Fruit fly (Drosophila melanogaster) whole organism, embryonic: ENCODE measurements around the gene Hand.
A peak's percentile ranks its signal among the peaks of the same experiment; 100 is the strongest.

Experiments
- Atf6 ChIP-seq: fragments of 200-800 bp; sonication (Bioruptor generic); IDR thresholded peaks from 2 replicates; pipeline ENCODE4 v1.3.6; 2022; ENCODE audit warnings: missing biosample characterization, missing genetic modification characterization
- Bdp1 ChIP-seq: fragments of 200-800 bp; sonication (Bioruptor generic); optimal IDR thresholded peaks from 3 replicates; lab custom pipeline; 2016; ENCODE audit warnings: missing biosample characterization, missing genetic modification characterization
- BtbVII ChIP-seq: fragments of 200-800 bp; sonication (Bioruptor generic); optimal IDR thresholded peaks from 3 replicates; lab custom pipeline; 2017; ENCODE audit warnings: missing biosample characterization, mild to moderate bottlenecking, missing genetic modification characterization
- CG10267 ChIP-seq: fragments of 200-800 bp; sonication (Bioruptor generic); optimal IDR thresholded peaks from 2 replicates; lab custom pipeline; 2018; ENCODE audit warnings: missing biosample characterization, mild to moderate bottlenecking, missing genetic modification characterization, moderate library complexity
- CG10321 ChIP-seq: fragments of 200-800 bp; sonication (Bioruptor generic); IDR thresholded peaks from 2 replicates; pipeline ENCODE4 v1.3.6; 2022; ENCODE audit warnings: missing biosample characterization, missing genetic modification characterization
- CG11247 ChIP-seq: fragments of 200-800 bp; sonication (Bioruptor generic); IDR thresholded peaks from 2 replicates; pipeline ENCODE4 v1.3.6; 2022; ENCODE audit warnings: missing biosample characterization, missing genetic modification characterization
- CG11456 ChIP-seq: fragments of 200-800 bp; sonication (Bioruptor generic); IDR thresholded peaks from 3 replicates; pipeline ENCODE4 v1.3.6; 2022; ENCODE audit warnings: missing biosample characterization, missing genetic modification characterization
- CG11504 ChIP-seq: fragments of 200-800 bp; sonication (Bioruptor generic); optimal IDR thresholded peaks from 3 replicates; lab custom pipeline; 2019; ENCODE audit warnings: missing biosample characterization, mild to moderate bottlenecking, missing genetic modification characterization, moderate library complexity
- CG12219 ChIP-seq: fragments of 200-800 bp; sonication (Bioruptor generic); optimal IDR thresholded peaks from 3 replicates; lab custom pipeline; 2018; ENCODE audit warnings: missing biosample characterization, mild to moderate bottlenecking, missing genetic modification characterization
- CG15479 ChIP-seq: fragments of 200-800 bp; sonication (Bioruptor generic); optimal IDR thresholded peaks from 3 replicates; lab custom pipeline; 2019; ENCODE audit warnings: missing biosample characterization, mild to moderate bottlenecking, missing genetic modification characterization, moderate library complexity
- CG15601 ChIP-seq: fragments of 200-800 bp; sonication (Bioruptor generic); optimal IDR thresholded peaks from 3 replicates; lab custom pipeline; 2019; ENCODE audit warnings: missing biosample characterization, mild to moderate bottlenecking, missing genetic modification characterization, moderate library complexity
- CG2678 ChIP-seq: fragments of 200-800 bp; sonication (Bioruptor generic); optimal IDR thresholded peaks from 3 replicates; lab custom pipeline; 2019; ENCODE audit warnings: missing biosample characterization, mild to moderate bottlenecking, missing genetic modification characterization, moderate library complexity
- CG2712 ChIP-seq: fragments of 200-800 bp; optimal IDR thresholded peaks from 3 replicates; lab custom pipeline; 2019; ENCODE audit warnings: missing biosample characterization, mild to moderate bottlenecking, missing genetic modification characterization, moderate library complexity
- CG4360 ChIP-seq: fragments of 200-800 bp; sonication (Bioruptor generic); IDR thresholded peaks from 2 replicates; pipeline ENCODE4 v1.3.6; 2022; ENCODE audit warnings: missing biosample characterization, missing genetic modification characterization
- CG7357 ChIP-seq: fragments of 200-800 bp; sonication (Bioruptor generic); IDR thresholded peaks from 3 replicates; pipeline ENCODE4 v1.3.6; 2022; ENCODE audit warnings: missing biosample characterization, missing genetic modification characterization
- CG7786 ChIP-seq: fragments of 200-800 bp; sonication (Bioruptor generic); optimal IDR thresholded peaks from 2 replicates; lab custom pipeline; 2016; ENCODE audit warnings: missing biosample characterization, missing genetic modification characterization
- CG8765 ChIP-seq: fragments of 200-800 bp; sonication (Bioruptor generic); IDR thresholded peaks from 2 replicates; pipeline ENCODE4 v1.3.6; 2022; ENCODE audit warnings: missing biosample characterization, missing genetic modification characterization
- CG9437 ChIP-seq: fragments of 200-800 bp; sonication (Bioruptor generic); optimal IDR thresholded peaks from 2 replicates; lab custom pipeline; 2018; ENCODE audit warnings: missing biosample characterization, mild to moderate bottlenecking, missing genetic modification characterization
- CG9727 ChIP-seq: fragments of 200-800 bp; sonication (Bioruptor generic); optimal IDR thresholded peaks from 3 replicates; lab custom pipeline; 2017; ENCODE audit warnings: missing biosample characterization, mild to moderate bottlenecking, missing genetic modification characterization
- CrebB ChIP-seq: fragments of 200-800 bp; sonication (Bioruptor generic); optimal IDR thresholded peaks from 3 replicates; lab custom pipeline; 2018; ENCODE audit warnings: missing biosample characterization, mild to moderate bottlenecking, missing genetic modification characterization
- D19A ChIP-seq: fragments of 200-800 bp; optimal IDR thresholded peaks from 3 replicates; lab custom pipeline; 2019; ENCODE audit warnings: missing biosample characterization, mild to moderate bottlenecking, missing genetic modification characterization, moderate library complexity
- Hand ChIP-seq: fragments of 200-800 bp; sonication (Bioruptor generic); optimal IDR thresholded peaks from 2 replicates; lab custom pipeline; 2017; ENCODE audit warnings: mild to moderate bottlenecking, missing biosample characterization, missing genetic modification reagents, missing genetic modification characterization
- Jarid2 ChIP-seq: fragments of 200-800 bp; sonication (Bioruptor generic); optimal IDR thresholded peaks from 3 replicates; lab custom pipeline; 2017; ENCODE audit warnings: mild to moderate bottlenecking, missing biosample characterization, missing genetic modification reagents, missing genetic modification characterization
- Lpt ChIP-seq: fragments of >200 bp; optimal IDR thresholded peaks from 2 replicates; lab custom pipeline; 2018; ENCODE audit warnings: missing biosample characterization, missing genetic modification characterization
- MTF-1 ChIP-seq: fragments of 200-800 bp; sonication (Bioruptor generic); optimal IDR thresholded peaks from 2 replicates; lab custom pipeline; 2018; ENCODE audit warnings: missing biosample characterization, mild to moderate bottlenecking, missing genetic modification characterization, borderline replicate concordance
- NfI ChIP-seq: fragments of 200-800 bp; sonication (Bioruptor generic); optimal IDR thresholded peaks from 3 replicates; lab custom pipeline; 2018; ENCODE audit warnings: missing biosample characterization, mild to moderate bottlenecking, missing genetic modification characterization, moderate library complexity
- Sox100B ChIP-seq: fragments of 200-800 bp; sonication (Bioruptor generic); optimal IDR thresholded peaks from 3 replicates; lab custom pipeline; 2018; ENCODE audit warnings: missing biosample characterization, mild to moderate bottlenecking, missing genetic modification characterization
- Ssrp ChIP-seq: fragments of 200-800 bp; sonication (Bioruptor generic); optimal IDR thresholded peaks from 2 replicates; lab custom pipeline; 2018; ENCODE audit warnings: missing biosample characterization, mild to moderate bottlenecking, missing genetic modification characterization, moderate library complexity
- Stat92E ChIP-seq, 3 experiments: fragments of >200 bp in 2 of 3; fragments of 200-800 bp in 1 of 3; sonication (Bioruptor generic) in 1 of 3; optimal IDR thresholded peaks; 2 replicates each; lab custom pipeline; 2017 to 2019; ENCODE audit warnings: missing biosample characterization in 3 of 3, missing genetic modification characterization in 3 of 3, mild to moderate bottlenecking in 1 of 3, moderate library complexity in 1 of 3
- Xbp1 ChIP-seq: fragments of 200-800 bp; sonication (Bioruptor generic); optimal IDR thresholded peaks from 3 replicates; lab custom pipeline; 2016; ENCODE audit warnings: missing biosample characterization, mild to moderate bottlenecking, missing genetic modification characterization
- abd-A ChIP-seq: fragments of 200-800 bp; sonication (Bioruptor generic); optimal IDR thresholded peaks from 3 replicates; lab custom pipeline; 2019; ENCODE audit warnings: missing biosample characterization, mild to moderate bottlenecking, missing genetic modification characterization, moderate library complexity
- chif ChIP-seq, 2 experiments: fragments of 200-800 bp; sonication (Bioruptor generic); optimal IDR thresholded peaks; 3 replicates each; lab custom pipeline; 2016; ENCODE audit warnings: missing biosample characterization in 2 of 2, missing genetic modification characterization in 2 of 2
- chinmo ChIP-seq: fragments of 200-800 bp; sonication (Bioruptor generic); IDR thresholded peaks from 4 replicates; pipeline ENCODE4 v1.3.6; 2022; ENCODE audit warnings: missing biosample characterization, missing genetic modification characterization; ENCODE audit not compliant: partially characterized antibody
- corto ChIP-seq: fragments of 200-800 bp; sonication (Bioruptor generic); optimal IDR thresholded peaks from 2 replicates; lab custom pipeline; 2016; ENCODE audit warnings: missing biosample characterization, mild to moderate bottlenecking, missing genetic modification characterization, moderate library complexity
- dmrt99B ChIP-seq: fragments of 200-800 bp; sonication (Bioruptor generic); optimal IDR thresholded peaks from 2 replicates; lab custom pipeline; 2018; ENCODE audit warnings: missing biosample characterization, mild to moderate bottlenecking, missing genetic modification characterization, moderate library complexity
- gce ChIP-seq: fragments of 200-800 bp; sonication (Bioruptor generic); IDR thresholded peaks from 3 replicates; pipeline ENCODE4 v1.3.6; 2022; ENCODE audit warnings: missing biosample characterization, missing genetic modification characterization
- gem ChIP-seq: fragments of 200-800 bp; sonication (Bioruptor generic); optimal IDR thresholded peaks from 2 replicates; lab custom pipeline; 2019; ENCODE audit warnings: missing biosample characterization, mild to moderate bottlenecking, missing genetic modification characterization, moderate library complexity
- gro ChIP-seq: fragments of 200-800 bp; sonication (Bioruptor generic); optimal IDR thresholded peaks from 2 replicates; lab custom pipeline; 2016; ENCODE audit warnings: missing biosample characterization, missing genetic modification characterization
- h ChIP-seq: fragments of >200 bp; optimal IDR thresholded peaks from 2 replicates; lab custom pipeline; 2017
- ind ChIP-seq: fragments of 200-800 bp; sonication (Bioruptor generic); optimal IDR thresholded peaks from 3 replicates; lab custom pipeline; 2016; ENCODE audit warnings: missing biosample characterization, missing genetic modification characterization
- jigr1 ChIP-seq: fragments of 200-800 bp; sonication (Bioruptor generic); IDR thresholded peaks from 3 replicates; pipeline ENCODE4 v1.3.6; 2022; ENCODE audit warnings: missing biosample characterization, missing genetic modification characterization
- mam ChIP-seq: fragments of 200-800 bp; sonication (Bioruptor generic); optimal IDR thresholded peaks from 3 replicates; lab custom pipeline; 2016; ENCODE audit warnings: missing biosample characterization, missing genetic modification characterization
- pum ChIP-seq: fragments of 200-800 bp; sonication (Bioruptor generic); optimal IDR thresholded peaks from 2 replicates; lab custom pipeline; 2016; ENCODE audit warnings: missing biosample characterization, missing genetic modification characterization
- row ChIP-seq: fragments of 200-800 bp; sonication (Bioruptor generic); IDR thresholded peaks from 3 replicates; pipeline ENCODE4 v1.3.6; 2022; ENCODE audit warnings: missing biosample characterization, missing genetic modification characterization
- seq ChIP-seq: fragments of 200-800 bp; sonication (Bioruptor generic); IDR thresholded peaks from 2 replicates; pipeline ENCODE4 v1.3.6; 2022; ENCODE audit warnings: missing biosample characterization, missing genetic modification characterization
- slp2 ChIP-seq: fragments of 200-800 bp; sonication (Bioruptor generic); optimal IDR thresholded peaks from 2 replicates; lab custom pipeline; 2016; ENCODE audit warnings: missing biosample characterization, missing genetic modification characterization
- ttk ChIP-seq: fragments of 200-800 bp; sonication (Bioruptor generic); IDR thresholded peaks from 2 replicates; pipeline ENCODE4 v2.1.2; 2022; ENCODE audit warnings: missing biosample characterization, missing genetic modification characterization
- wor ChIP-seq: fragments of 200-800 bp; sonication (Bioruptor generic); IDR thresholded peaks from 2 replicates; pipeline ENCODE4 v1.3.6; 2022; ENCODE audit warnings: missing biosample characterization, missing genetic modification characterization
- zen2 ChIP-seq: fragments of 200-800 bp; sonication (Bioruptor generic); IDR thresholded peaks from 3 replicates; pipeline ENCODE4 v1.3.6; 2022; ENCODE audit warnings: missing biosample characterization, missing genetic modification characterization; ENCODE audit not compliant: partially characterized antibody
- zfh2 ChIP-seq: fragments of 200-800 bp; sonication (Bioruptor generic); optimal IDR thresholded peaks from 2 replicates; lab custom pipeline; 2016; ENCODE audit warnings: missing biosample characterization, missing genetic modification characterization

Hand gene

dm6 chr2L:10299077-10299809, 4.1 kb upstream of the Hand start (continued):
- TF ChIP-seq Stat92E (GFP tag; optimal IDR thresholded peaks at IDR 0.05; lab: Kevin White, UChicago): no peak
- TF ChIP-seq CG2712 (tag; lab: Kevin White, UChicago): peak; percentile 28
- no peak for TF ChIP-seq pum (GFP tag; lab: Kevin White, UChicago)
- TF ChIP-seq mam (GFP tag; lab: Kevin White, UChicago): no peak
- TF ChIP-seq CG12219 (GFP tag; lab: Kevin White, UChicago): peak; percentile 17
- peak; percentile 62 for TF ChIP-seq gem (tag; lab: Kevin White, UChicago)
- no peak for TF ChIP-seq CG9727 (GFP tag; lab: Kevin White, UChicago)
- peak; percentile 31 for TF ChIP-seq CG11504 (tag; lab: Kevin White, UChicago)
- no peak for TF ChIP-seq gce (GFP tag; lab: Robert Waterston, UW)
- peak; percentile 34 for TF ChIP-seq dmrt99B (tag; lab: Kevin White, UChicago)
- TF ChIP-seq Atf6 (GFP tag; lab: Robert Waterston, UW): no peak
- no peak for TF ChIP-seq BtbVII (GFP tag; lab: Kevin White, UChicago)
- no peak for TF ChIP-seq Lpt (GFP tag; lab: Kevin White, UChicago)
- TF ChIP-seq CrebB (tag; lab: Kevin White, UChicago): no peak
- no peak for TF ChIP-seq ttk (GFP tag; lab: Robert Waterston, UW)
- no peak for TF ChIP-seq gro (GFP tag; lab: Kevin White, UChicago)
- TF ChIP-seq CG15479 (GFP tag; lab: Kevin White, UChicago): no peak
- TF ChIP-seq chif (GFP tag; optimal IDR thresholded peaks at IDR 0.05; lab: Kevin White, UChicago): no peak
- no peak for TF ChIP-seq CG11247 (GFP tag; lab: Robert Waterston, UW)
- no peak for TF ChIP-seq jigr1
- peak; percentile 90 for TF ChIP-seq D19A (tag; lab: Kevin White, UChicago)
- no peak for TF ChIP-seq MTF-1 (GFP tag; lab: Kevin White, UChicago)
- TF ChIP-seq slp2: no peak
- TF ChIP-seq row (GFP tag; lab: Robert Waterston, UW): peak; percentile 47; the same call in 2 of the 3 replicates
- no peak for TF ChIP-seq seq (GFP tag; lab: Robert Waterston, UW)
- TF ChIP-seq Ssrp (tag; lab: Kevin White, UChicago): peak; percentile 17
- TF ChIP-seq CG11456 (GFP tag; lab: Robert Waterston, UW): no peak
- no peak for TF ChIP-seq ind (GFP tag; lab: Kevin White, UChicago)
- no peak for TF ChIP-seq h (lab: Kevin White, UChicago)
- TF ChIP-seq Jarid2: no peak
- peak; percentile 16 for TF ChIP-seq Xbp1 (GFP tag; lab: Kevin White, UChicago)
- no peak for TF ChIP-seq wor (GFP tag; lab: Robert Waterston, UW)
- TF ChIP-seq CG8765 (GFP tag; lab: Robert Waterston, UW): no peak
- TF ChIP-seq zfh2 (GFP tag; lab: Kevin White, UChicago): no peak
- TF ChIP-seq CG7786 (GFP tag; lab: Kevin White, UChicago): no peak
- no peak for TF ChIP-seq CG2678 (tag; lab: Kevin White, UChicago)
- TF ChIP-seq CG7357: no peak
- TF ChIP-seq corto (GFP tag; lab: Kevin White, UChicago): no peak
- no peak for TF ChIP-seq CG15601 (tag; lab: Kevin White, UChicago)
- TF ChIP-seq Bdp1 (GFP tag; lab: Kevin White, UChicago): no peak
- no peak for TF ChIP-seq CG4360 (GFP tag; lab: Robert Waterston, UW)
- no peak for TF ChIP-seq chinmo (GFP tag; lab: Robert Waterston, UW)
- no peak for TF ChIP-seq Hand (GFP tag; lab: Kevin White, UChicago)
- TF ChIP-seq CG9437: no peak
- TF ChIP-seq Sox100B (GFP tag; lab: Kevin White, UChicago): no peak
- no peak for TF ChIP-seq CG10267 (tag; lab: Kevin White, UChicago)
- no peak for TF ChIP-seq CG10321 (GFP tag; lab: Robert Waterston, UW)
- no peak for TF ChIP-seq NfI
- TF ChIP-seq zen2: no peak; the same call in 2 of the 3 replicates
- no peak for TF ChIP-seq abd-A (tag; lab: Kevin White, UChicago)
